Fruit fly (Drosophila melanogaster) whole organism, prepupa: ENCODE measurements around the gene CG34290.

ENCODE experiments used
- Blimp-1 ChIP-seq: fragments of 200-800 bp; sonication (Bioruptor generic); optimal IDR thresholded peaks from 3 replicates; lab custom pipeline; 2017; ENCODE audit warnings: missing biosample characterization, missing genetic modification characterization, mild to moderate bottlenecking, moderate library complexity, missing genetic modification reagents
- CG10631 ChIP-seq: fragments of 200-800 bp; sonication (Bioruptor generic); optimal IDR thresholded peaks from 2 replicates; lab custom pipeline; 2016; ENCODE audit warnings: missing biosample characterization, missing genetic modification characterization
- CG10669 ChIP-seq: fragments of 200-800 bp; sonication (Bioruptor generic); optimal IDR thresholded peaks from 3 replicates; lab custom pipeline; 2018; ENCODE audit warnings: missing biosample characterization, mild to moderate bottlenecking, missing genetic modification characterization, moderate library complexity
- CG11762 ChIP-seq: fragments of 200-800 bp; sonication (Bioruptor generic); optimal IDR thresholded peaks from 3 replicates; lab custom pipeline; 2016; ENCODE audit warnings: missing biosample characterization, missing genetic modification characterization; ENCODE audit not compliant: insufficient read depth
- CG11902 ChIP-seq: fragments of 200-800 bp; sonication (Bioruptor generic); optimal IDR thresholded peaks from 3 replicates; lab custom pipeline; 2016; ENCODE audit warnings: missing biosample characterization, missing genetic modification characterization
- CG15336 ChIP-seq: fragments of 200-800 bp; sonication (Bioruptor generic); IDR thresholded peaks from 2 replicates; pipeline ENCODE4 v1.3.6; 2022; ENCODE audit warnings: missing biosample characterization, missing genetic modification characterization
- CG1621 ChIP-seq: fragments of 200-800 bp; sonication (Bioruptor generic); optimal IDR thresholded peaks from 3 replicates; lab custom pipeline; 2018; ENCODE audit warnings: missing biosample characterization, mild to moderate bottlenecking, missing genetic modification characterization
- CG32006 ChIP-seq: fragments of 200-800 bp; sonication (Bioruptor generic); optimal IDR thresholded peaks from 3 replicates; lab custom pipeline; 2017; ENCODE audit warnings: missing biosample characterization, mild to moderate bottlenecking, missing genetic modification characterization
- CG34406 ChIP-seq: fragments of 200-800 bp; sonication (Bioruptor generic); optimal IDR thresholded peaks from 3 replicates; lab custom pipeline; 2016; ENCODE audit warnings: missing biosample characterization, missing genetic modification characterization
- CG3919 ChIP-seq: fragments of 200-800 bp; sonication (Bioruptor generic); optimal IDR thresholded peaks from 3 replicates; lab custom pipeline; 2016; ENCODE audit warnings: missing biosample characterization, missing genetic modification characterization
- CG4318 ChIP-seq: fragments of 200-800 bp; sonication (Bioruptor generic); optimal IDR thresholded peaks from 3 replicates; lab custom pipeline; 2017; ENCODE audit warnings: missing biosample characterization, mild to moderate bottlenecking, missing genetic modification characterization
- CG6792 ChIP-seq: fragments of 200-800 bp; sonication (Bioruptor generic); optimal IDR thresholded peaks from 3 replicates; lab custom pipeline; 2016; ENCODE audit warnings: missing biosample characterization, missing genetic modification characterization
- CG6808 ChIP-seq: fragments of 200-800 bp; sonication (Bioruptor generic); optimal IDR thresholded peaks from 3 replicates; lab custom pipeline; 2017; ENCODE audit warnings: missing biosample characterization, missing genetic modification characterization, mild to moderate bottlenecking, moderate library complexity, missing genetic modification reagents
- CG6854 ChIP-seq: fragments of 200-800 bp; sonication (Bioruptor generic); optimal IDR thresholded peaks from 2 replicates; lab custom pipeline; 2017; ENCODE audit warnings: missing biosample characterization, mild to moderate bottlenecking, missing genetic modification characterization
- CG7368 ChIP-seq: fragments of 200-800 bp; sonication (Bioruptor generic); optimal IDR thresholded peaks from 3 replicates; lab custom pipeline; 2016; ENCODE audit warnings: missing biosample characterization, missing genetic modification characterization
- CG8119 ChIP-seq: fragments of 200-800 bp; sonication (Bioruptor generic); IDR thresholded peaks from 3 replicates; pipeline ENCODE4 v1.3.6; 2022; ENCODE audit warnings: missing biosample characterization, missing genetic modification characterization
- CG8319 ChIP-seq: fragments of 200-800 bp; sonication (Bioruptor generic); optimal IDR thresholded peaks from 3 replicates; lab custom pipeline; 2016; ENCODE audit warnings: missing biosample characterization, missing genetic modification characterization
- CG8632 ChIP-seq: fragments of 200-800 bp; sonication (Bioruptor generic); optimal IDR thresholded peaks from 3 replicates; lab custom pipeline; 2016; ENCODE audit warnings: missing biosample characterization, missing genetic modification characterization
- CG9139 ChIP-seq: fragments of 200-800 bp; sonication (Bioruptor generic); optimal IDR thresholded peaks from 3 replicates; lab custom pipeline; 2017; ENCODE audit warnings: missing biosample characterization, mild to moderate bottlenecking, missing genetic modification characterization
- Eip75B ChIP-seq: fragments of 200-800 bp; sonication (Bioruptor generic); optimal IDR thresholded peaks from 3 replicates; lab custom pipeline; 2016; ENCODE audit warnings: missing biosample characterization, missing genetic modification characterization
- Eip78C ChIP-seq: fragments of 200-800 bp; sonication (Bioruptor generic); peaks from one replicate; lab custom pipeline; 2016; ENCODE audit warnings: missing biosample characterization, missing genetic modification characterization
- Ets21C ChIP-seq: fragments of 200-800 bp; sonication (Bioruptor generic); optimal IDR thresholded peaks from 3 replicates; lab custom pipeline; 2016; ENCODE audit warnings: missing biosample characterization, missing genetic modification characterization
- Ets96B ChIP-seq: fragments of 200-800 bp; optimal IDR thresholded peaks from 2 replicates; lab custom pipeline; 2019; ENCODE audit warnings: missing biosample characterization, mild to moderate bottlenecking, missing genetic modification characterization, moderate library complexity
- Hr38 ChIP-seq: sonication (Bioruptor generic); optimal IDR thresholded peaks from 2 replicates; lab custom pipeline; 2016; ENCODE audit warnings: missing biosample characterization, missing genetic modification characterization
- Met ChIP-seq: fragments of 200-800 bp; sonication (Bioruptor generic); optimal IDR thresholded peaks from 3 replicates; lab custom pipeline; 2016; ENCODE audit warnings: missing biosample characterization, missing genetic modification characterization
- OdsH ChIP-seq: fragments of 200-800 bp; sonication (Bioruptor generic); optimal IDR thresholded peaks from 3 replicates; lab custom pipeline; 2016; ENCODE audit warnings: missing biosample characterization, missing genetic modification characterization
- Sox102F ChIP-seq: fragments of 200-800 bp; sonication (Bioruptor generic); optimal IDR thresholded peaks from 2 replicates; lab custom pipeline; 2016; ENCODE audit warnings: missing biosample characterization, mild to moderate bottlenecking, missing genetic modification characterization
- Sox14 ChIP-seq: fragments of 200-800 bp; sonication (Bioruptor generic); optimal IDR thresholded peaks from 3 replicates; lab custom pipeline; 2016; ENCODE audit warnings: missing biosample characterization, missing genetic modification characterization
- Sox15 ChIP-seq: fragments of 200-800 bp; sonication (Bioruptor generic); optimal IDR thresholded peaks from 3 replicates; lab custom pipeline; 2016; ENCODE audit warnings: missing biosample characterization, missing genetic modification characterization
- achi ChIP-seq: fragments of 200-800 bp; sonication (Bioruptor generic); optimal IDR thresholded peaks from 3 replicates; lab custom pipeline; 2016; ENCODE audit warnings: missing biosample characterization, missing genetic modification characterization
- acj6 ChIP-seq: fragments of 200-800 bp; sonication (Bioruptor generic); optimal IDR thresholded peaks from 3 replicates; lab custom pipeline; 2016; ENCODE audit warnings: missing biosample characterization, missing genetic modification characterization
- cyc ChIP-seq: fragments of 200-800 bp; sonication (Bioruptor generic); optimal IDR thresholded peaks from 3 replicates; lab custom pipeline; 2016; ENCODE audit warnings: missing biosample characterization, missing genetic modification characterization
- dsx ChIP-seq: fragments of 200-800 bp; optimal IDR thresholded peaks from 3 replicates; lab custom pipeline; 2019; ENCODE audit warnings: missing biosample characterization, mild to moderate bottlenecking, missing genetic modification characterization, moderate library complexity; ENCODE audit not compliant: poor library complexity, severe bottlenecking
- eg ChIP-seq: fragments of 200-800 bp; sonication (Bioruptor generic); IDR thresholded peaks from 3 replicates; pipeline ENCODE4 v1.3.6; 2022; ENCODE audit warnings: missing biosample characterization, missing genetic modification characterization
- esn ChIP-seq: fragments of 200-800 bp; sonication (Bioruptor generic); optimal IDR thresholded peaks from 2 replicates; lab custom pipeline; 2016; ENCODE audit warnings: missing biosample characterization, mild to moderate bottlenecking, missing genetic modification characterization, moderate library complexity
- fd59A ChIP-seq: fragments of 200-800 bp; sonication (Bioruptor generic); optimal IDR thresholded peaks from 2 replicates; lab custom pipeline; 2017; ENCODE audit warnings: missing biosample characterization, mild to moderate bottlenecking, missing genetic modification characterization, missing genetic modification reagents
- fd85E ChIP-seq: fragments of 200-800 bp; sonication (Bioruptor generic); optimal IDR thresholded peaks from 3 replicates; lab custom pipeline; 2016; ENCODE audit warnings: missing biosample characterization, missing genetic modification characterization
- fkh ChIP-seq: fragments of 200-800 bp; sonication (Bioruptor generic); optimal IDR thresholded peaks from 3 replicates; lab custom pipeline; 2017; ENCODE audit warnings: missing biosample characterization, mild to moderate bottlenecking, missing genetic modification characterization, moderate library complexity
- lz ChIP-seq: fragments of 200-800 bp; sonication (Bioruptor generic); optimal IDR thresholded peaks from 3 replicates; lab custom pipeline; 2016; ENCODE audit warnings: missing biosample characterization, missing genetic modification characterization
- net ChIP-seq: fragments of 200-800 bp; sonication (Bioruptor generic); optimal IDR thresholded peaks from 3 replicates; lab custom pipeline; 2016; ENCODE audit warnings: missing biosample characterization, missing genetic modification characterization
- salr ChIP-seq, 2 experiments: fragments of 200-800 bp; sonication (Bioruptor generic); optimal IDR thresholded peaks; 3 replicates each; lab custom pipeline; 2016 to 2018; ENCODE audit warnings: missing biosample characterization in 2 of 2, missing genetic modification characterization in 2 of 2, mild to moderate bottlenecking in 1 of 2
- spab ChIP-seq: fragments of 200-800 bp; sonication (Bioruptor generic); optimal IDR thresholded peaks from 2 replicates; lab custom pipeline; 2017; ENCODE audit warnings: missing biosample characterization, mild to moderate bottlenecking, missing genetic modification characterization, missing genetic modification reagents
- ss ChIP-seq, 2 experiments: fragments of 200-800 bp; sonication (Bioruptor generic); optimal IDR thresholded peaks; 2 replicates in 1 of 2; 3 replicates in 1 of 2; lab custom pipeline; 2017 to 2018; ENCODE audit warnings: mild to moderate bottlenecking in 2 of 2, missing biosample characterization in 2 of 2, missing genetic modification characterization in 2 of 2, moderate library complexity in 1 of 2
- svp ChIP-seq: fragments of 200-800 bp; sonication (Bioruptor generic); peaks from one replicate; lab custom pipeline; 2016; ENCODE audit warnings: missing biosample characterization, missing genetic modification characterization
- vri ChIP-seq: fragments of 200-800 bp; sonication (Bioruptor generic); optimal IDR thresholded peaks from 3 replicates; lab custom pipeline; 2016; ENCODE audit warnings: missing biosample characterization, mild to moderate bottlenecking, missing genetic modification characterization

CG34290 gene

dm6 chr3R:24283582-24284085 is 6.0 kb downstream of the CG34290 start, which contains the start of gene CG6356 (continued):
- TF ChIP-seq Ets21C, result no peak
- TF ChIP-seq CG6808 (GFP tag; lab: Kevin White, UChicago), result peak; percentile 13
- TF ChIP-seq CG15336 (GFP tag; lab: Robert Waterston, UW), result peak; percentile 54; the same call in 1 of the 2 replicates
- TF ChIP-seq achi (GFP tag; lab: Kevin White, UChicago), result no peak
- no peak for TF ChIP-seq Blimp-1 (GFP tag; lab: Kevin White, UChicago)
- peak; percentile 8 for TF ChIP-seq dsx
- no peak for TF ChIP-seq vri (GFP tag; lab: Kevin White, UChicago)
- TF ChIP-seq CG3919 (GFP tag; lab: Kevin White, UChicago), result no peak
- TF ChIP-seq CG10631 (GFP tag; lab: Kevin White, UChicago), result no peak
- no peak for TF ChIP-seq cyc (GFP tag; lab: Kevin White, UChicago)
- no peak for TF ChIP-seq CG10669 (GFP tag; lab: Kevin White, UChicago)
- no peak for TF ChIP-seq Sox102F (GFP tag; lab: Kevin White, UChicago)
- TF ChIP-seq esn (GFP tag; lab: Kevin White, UChicago), result no peak
- no peak for TF ChIP-seq fd59A
- no peak for TF ChIP-seq net (GFP tag; lab: Kevin White, UChicago)
- no peak for TF ChIP-seq Eip75B
- peak; percentile 67; the same call in 2 of the 3 replicates for TF ChIP-seq eg (GFP tag; lab: Robert Waterston, UW)
- TF ChIP-seq spab (GFP tag; lab: Kevin White, UChicago), result no peak
- no peak for TF ChIP-seq Ets96B
- peak; percentile 5 for TF ChIP-seq Eip78C
- no peak for TF ChIP-seq CG6792 (GFP tag; lab: Kevin White, UChicago)
- no peak for TF ChIP-seq CG4318
- no peak for TF ChIP-seq Sox15
- no peak for TF ChIP-seq OdsH (GFP tag; lab: Kevin White, UChicago)
- TF ChIP-seq fd85E (GFP tag; lab: Kevin White, UChicago), result no peak
- no peak for TF ChIP-seq Sox14 (GFP tag; lab: Kevin White, UChicago)
- no peak for TF ChIP-seq CG9139 (GFP tag; lab: Kevin White, UChicago)
- TF ChIP-seq Hr38 (GFP tag; lab: Kevin White, UChicago), result no peak
- no peak for TF ChIP-seq Met
- TF ChIP-seq CG6854 (GFP tag; lab: Kevin White, UChicago), result no peak
- TF ChIP-seq CG8632 (GFP tag; lab: Kevin White, UChicago), result no peak
- TF ChIP-seq CG8119 (GFP tag; lab: Robert Waterston, UW), result peak; percentile 37; the same call in 1 of the 3 replicates
- TF ChIP-seq acj6, result no peak
- TF ChIP-seq CG8319 (GFP tag; lab: Kevin White, UChicago), result no peak
- TF ChIP-seq salr (GFP tag; optimal IDR thresholded peaks at IDR 0.05; lab: Kevin White, UChicago), result no peak
- TF ChIP-seq CG11762, result no peak
- TF ChIP-seq ss (GFP tag; optimal IDR thresholded peaks at IDR 0.05; lab: Kevin White, UChicago), result peak in 1 of 2 experiments; percentile 21
- TF ChIP-seq, all 60 proteins: peak for 16

DNA sequence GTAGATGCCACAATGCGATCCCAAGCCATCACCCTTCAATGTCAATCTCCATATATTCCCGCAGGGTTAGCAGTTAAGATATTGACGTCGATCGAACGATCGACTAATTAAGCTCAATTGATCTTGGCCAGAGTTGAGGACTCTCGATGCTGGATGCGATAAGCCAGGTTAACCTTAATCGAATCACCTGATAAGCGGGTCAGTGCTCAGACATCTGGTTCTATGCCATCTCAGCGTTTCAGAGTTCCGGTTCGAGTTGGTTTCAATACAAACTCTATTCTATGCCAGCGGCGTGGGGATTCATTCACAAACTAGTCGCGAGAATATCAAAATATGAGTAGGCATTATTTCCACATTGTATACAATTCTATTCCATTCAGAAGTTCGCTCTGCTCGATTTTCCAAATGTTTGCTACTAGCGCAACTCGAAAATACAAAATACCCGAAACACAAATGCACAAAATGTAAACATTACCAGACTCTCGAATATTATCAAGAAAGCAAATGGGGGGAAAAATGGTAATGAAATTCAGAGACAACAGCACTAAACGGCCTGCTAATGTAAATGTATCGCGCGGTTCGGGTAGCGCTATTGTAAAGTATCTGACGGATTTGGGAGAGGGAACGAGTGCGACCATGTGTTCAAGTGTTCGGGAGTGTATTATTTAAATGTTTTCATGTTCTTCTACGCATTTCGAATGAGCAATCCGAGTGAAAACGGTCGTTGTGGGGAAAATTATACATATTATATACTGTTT is 6.9 kb downstream of the CG34290 start:
- TF ChIP-seq CG32006 (GFP tag; lab: Kevin White, UChicago) (no peak), svp (peak; percentile 80), dsx (no peak), CG10669 (GFP tag; lab: Kevin White, UChicago) (no peak), acj6 (no peak), CG11902 (no peak), fkh (GFP tag; lab: Kevin White, UChicago) (peak; percentile 52), net (GFP tag; lab: Kevin White, UChicago) (no peak), fd85E (GFP tag; lab: Kevin White, UChicago) (no peak), CG7368 (GFP tag; lab: Kevin White, UChicago) (no peak), Hr38 (GFP tag; lab: Kevin White, UChicago) (no peak), lz (no peak), CG1621 (tag; lab: Kevin White, UChicago) (no peak), ss (GFP tag; optimal IDR thresholded peaks at IDR 0.05; lab: Kevin White, UChicago) (no peak), CG34406 (GFP tag; lab: Kevin White, UChicago) (no peak)
